Fruit fly (Drosophila melanogaster) whole organism, embryonic: Measurements from ENCODE around the gene TyrRS.

Source experiments
- Asciz ChIP-seq: fragments of 200-800 bp; sonication (Bioruptor generic); optimal IDR thresholded peaks from 2 replicates; lab custom pipeline; 2017; ENCODE audit warnings: missing biosample characterization, mild to moderate bottlenecking, missing genetic modification characterization, missing genetic modification reagents
- Atf3 ChIP-seq: fragments of 200-800 bp; sonication (Bioruptor generic); optimal IDR thresholded peaks from 3 replicates; lab custom pipeline; 2016; ENCODE audit warnings: missing biosample characterization, missing genetic modification characterization
- CG10959 ChIP-seq: fragments of 200-800 bp; sonication (Bioruptor generic); IDR thresholded peaks from 2 replicates; pipeline ENCODE4 v1.3.6; 2022; ENCODE audit warnings: missing biosample characterization, missing genetic modification characterization
- CG11093 ChIP-seq: fragments of 200-800 bp; sonication (Bioruptor generic); IDR thresholded peaks from 3 replicates; pipeline ENCODE4 v1.3.6; 2022; ENCODE audit warnings: missing biosample characterization, missing genetic modification characterization
- CG13775 ChIP-seq: fragments of 200-800 bp; sonication (Bioruptor generic); optimal IDR thresholded peaks from 3 replicates; lab custom pipeline; 2017; ENCODE audit warnings: missing biosample characterization, mild to moderate bottlenecking, missing genetic modification characterization
- CG13894 ChIP-seq: fragments of 200-800 bp; sonication (Bioruptor generic); optimal IDR thresholded peaks from 3 replicates; lab custom pipeline; 2018; ENCODE audit warnings: missing biosample characterization, mild to moderate bottlenecking, missing genetic modification characterization, moderate library complexity
- CG15601 ChIP-seq: fragments of 200-800 bp; sonication (Bioruptor generic); optimal IDR thresholded peaks from 3 replicates; lab custom pipeline; 2019; ENCODE audit warnings: missing biosample characterization, mild to moderate bottlenecking, missing genetic modification characterization, moderate library complexity
- CG16815 ChIP-seq: fragments of 200-800 bp; sonication (Bioruptor generic); optimal IDR thresholded peaks from 3 replicates; lab custom pipeline; 2017; ENCODE audit warnings: missing biosample characterization, mild to moderate bottlenecking, missing genetic modification characterization
- CG17568 ChIP-seq: fragments of 200-800 bp; sonication (Bioruptor generic); optimal IDR thresholded peaks from 2 replicates; lab custom pipeline; 2018; ENCODE audit warnings: missing biosample characterization, mild to moderate bottlenecking, missing genetic modification characterization, moderate library complexity
- CG17829 ChIP-seq: fragments of 200-800 bp; optimal IDR thresholded peaks from 2 replicates; lab custom pipeline; 2019; ENCODE audit warnings: missing biosample characterization, mild to moderate bottlenecking, missing genetic modification characterization, moderate library complexity
- CG2129 ChIP-seq: fragments of 200-800 bp; sonication (Bioruptor generic); IDR thresholded peaks from 2 replicates; pipeline ENCODE4 v1.3.6; 2022; ENCODE audit warnings: missing biosample characterization, missing genetic modification characterization; ENCODE audit not compliant: partially characterized antibody
- CG2202 ChIP-seq: fragments of 200-800 bp; sonication (Bioruptor generic); optimal IDR thresholded peaks from 2 replicates; lab custom pipeline; 2018; ENCODE audit warnings: missing biosample characterization, mild to moderate bottlenecking, missing genetic modification characterization
- CG2712 ChIP-seq: fragments of 200-800 bp; optimal IDR thresholded peaks from 3 replicates; lab custom pipeline; 2019; ENCODE audit warnings: missing biosample characterization, mild to moderate bottlenecking, missing genetic modification characterization, moderate library complexity
- CG4707 ChIP-seq: fragments of 200-800 bp; sonication (Bioruptor generic); optimal IDR thresholded peaks from 2 replicates; lab custom pipeline; 2018; ENCODE audit warnings: missing biosample characterization, mild to moderate bottlenecking, missing genetic modification characterization, moderate library complexity
- CG5953 ChIP-seq: fragments of 200-800 bp; sonication (Bioruptor generic); IDR thresholded peaks from 2 replicates; pipeline ENCODE4 v1.3.6; 2022; ENCODE audit warnings: missing biosample characterization, missing genetic modification characterization
- CG6765 ChIP-seq: fragments of 200-800 bp; sonication (Bioruptor generic); optimal IDR thresholded peaks from 3 replicates; lab custom pipeline; 2017; ENCODE audit warnings: missing biosample characterization, mild to moderate bottlenecking, missing genetic modification characterization
- CG7372 ChIP-seq: fragments of 200-800 bp; sonication (Bioruptor generic); IDR thresholded peaks from 2 replicates; pipeline ENCODE4 v1.3.6; 2022; ENCODE audit warnings: missing biosample characterization, missing genetic modification characterization
- CTCF ChIP-seq: fragments of 200-800 bp; sonication (Bioruptor generic); optimal IDR thresholded peaks from 2 replicates; lab custom pipeline; 2017; ENCODE audit warnings: missing biosample characterization, mild to moderate bottlenecking, missing genetic modification characterization, moderate library complexity
- Dbx ChIP-seq: fragments of 200-800 bp; sonication (Bioruptor generic); IDR thresholded peaks from 3 replicates; pipeline ENCODE4 v1.3.6; 2022; ENCODE audit warnings: missing biosample characterization, missing genetic modification characterization
- Doc3 ChIP-seq: fragments of 200-800 bp; sonication (Bioruptor generic); IDR thresholded peaks from 3 replicates; pipeline ENCODE4 v1.3.6; 2022; ENCODE audit warnings: missing biosample characterization, missing genetic modification characterization; ENCODE audit not compliant: partially characterized antibody
- Fer2 ChIP-seq: fragments of 200-800 bp; sonication (Bioruptor generic); optimal IDR thresholded peaks from 2 replicates; lab custom pipeline; 2018; ENCODE audit warnings: missing biosample characterization, mild to moderate bottlenecking, missing genetic modification characterization, moderate library complexity
- GATAe ChIP-seq: fragments of 200-800 bp; sonication (Bioruptor generic); conservative IDR thresholded peaks from 2 replicates; pipeline ENCODE4 v1.3.6; 2022; ENCODE audit warnings: missing biosample characterization, missing genetic modification characterization
- Hey ChIP-seq: fragments of 200-800 bp; sonication (Bioruptor generic); optimal IDR thresholded peaks from 3 replicates; lab custom pipeline; 2018; ENCODE audit warnings: missing biosample characterization, mild to moderate bottlenecking, missing genetic modification characterization
- Lhr ChIP-seq: fragments of 200-800 bp; sonication (Bioruptor generic); optimal IDR thresholded peaks from 3 replicates; lab custom pipeline; 2017; ENCODE audit warnings: mild to moderate bottlenecking, missing biosample characterization, missing genetic modification reagents, missing genetic modification characterization
- Meics ChIP-seq: fragments of 200-800 bp; sonication (Bioruptor generic); optimal IDR thresholded peaks from 2 replicates; lab custom pipeline; 2017; ENCODE audit warnings: missing biosample characterization, mild to moderate bottlenecking, missing genetic modification characterization
- Mes4 ChIP-seq: fragments of 200-800 bp; sonication (Bioruptor generic); optimal IDR thresholded peaks from 2 replicates; lab custom pipeline; 2016; ENCODE audit warnings: missing biosample characterization, missing genetic modification characterization
- Nf-YC ChIP-seq: fragments of 200-800 bp; optimal IDR thresholded peaks from 3 replicates; lab custom pipeline; 2019; ENCODE audit warnings: missing biosample characterization, mild to moderate bottlenecking, missing genetic modification characterization, moderate library complexity
- PHDP ChIP-seq: fragments of 200-800 bp; sonication (Bioruptor generic); optimal IDR thresholded peaks from 3 replicates; lab custom pipeline; 2018; ENCODE audit warnings: missing biosample characterization, mild to moderate bottlenecking, missing genetic modification characterization, moderate library complexity
- Rx ChIP-seq: fragments of 200-800 bp; sonication (Bioruptor generic); IDR thresholded peaks from 2 replicates; pipeline ENCODE4 v1.3.6; 2022; ENCODE audit warnings: missing biosample characterization, missing genetic modification characterization
- Scr ChIP-seq: fragments of 200-800 bp; sonication (Bioruptor generic); IDR thresholded peaks from 2 replicates; pipeline ENCODE4 v1.3.6; 2022; ENCODE audit warnings: missing biosample characterization, missing genetic modification characterization; ENCODE audit not compliant: partially characterized antibody
- Vsx1 ChIP-seq: fragments of 200-800 bp; sonication (Bioruptor generic); optimal IDR thresholded peaks from 2 replicates; lab custom pipeline; 2017; ENCODE audit warnings: missing biosample characterization, mild to moderate bottlenecking, missing genetic modification characterization, missing genetic modification reagents
- Xrp1 ChIP-seq: fragments of 200-800 bp; sonication (Bioruptor generic); IDR thresholded peaks from 2 replicates; pipeline ENCODE4 v1.3.6; 2022; ENCODE audit warnings: missing biosample characterization, missing genetic modification characterization
- ash1 ChIP-seq: fragments of 200-800 bp; sonication (Bioruptor generic); optimal IDR thresholded peaks from 2 replicates; lab custom pipeline; 2018; ENCODE audit warnings: missing biosample characterization, mild to moderate bottlenecking, missing genetic modification characterization
- bigmax ChIP-seq: fragments of 200-800 bp; sonication (Bioruptor generic); optimal IDR thresholded peaks from 2 replicates; lab custom pipeline; 2018; ENCODE audit warnings: missing biosample characterization, mild to moderate bottlenecking, missing genetic modification characterization
- br ChIP-seq: fragments of >200 bp; optimal IDR thresholded peaks from 2 replicates; lab custom pipeline; 2017
- bsh ChIP-seq, 2 experiments: fragments of 200-800 bp; sonication (Bioruptor generic); optimal IDR thresholded peaks; 2 replicates each; lab custom pipeline; 2017 to 2018; ENCODE audit warnings: mild to moderate bottlenecking in 2 of 2, missing biosample characterization in 2 of 2, missing genetic modification characterization in 2 of 2, moderate library complexity in 1 of 2
- crc ChIP-seq: fragments of 200-800 bp; sonication (Bioruptor generic); optimal IDR thresholded peaks from 2 replicates; lab custom pipeline; 2016; ENCODE audit warnings: missing biosample characterization, missing genetic modification characterization
- en ChIP-seq: fragments of 200-800 bp; sonication (Bioruptor generic); optimal IDR thresholded peaks from 2 replicates; lab custom pipeline; 2016; ENCODE audit warnings: missing biosample characterization, missing genetic modification characterization
- esg ChIP-seq: fragments of 200-800 bp; sonication (Bioruptor generic); conservative IDR thresholded peaks from 2 replicates; pipeline ENCODE4 v1.3.6; 2022; ENCODE audit warnings: missing biosample characterization, missing genetic modification characterization
- eve ChIP-seq, 2 experiments: fragments of >200 bp; optimal IDR thresholded peaks; 2 replicates each; lab custom pipeline; 2017; ENCODE audit warnings: missing biosample characterization in 2 of 2, missing genetic modification characterization in 2 of 2
- lab ChIP-seq: fragments of 200-800 bp; sonication (Bioruptor generic); optimal IDR thresholded peaks from 3 replicates; lab custom pipeline; 2017; ENCODE audit warnings: missing biosample characterization, missing genetic modification characterization, mild to moderate bottlenecking, moderate library complexity, missing genetic modification reagents
- lmd ChIP-seq: fragments of 200-800 bp; sonication (Bioruptor generic); IDR thresholded peaks from 2 replicates; pipeline ENCODE4 v1.3.6; 2022; ENCODE audit warnings: missing biosample characterization, missing genetic modification characterization
- mld ChIP-seq: fragments of 200-800 bp; sonication (Bioruptor generic); IDR thresholded peaks from 3 replicates; pipeline ENCODE4 v1.3.6; 2022; ENCODE audit warnings: missing biosample characterization, missing genetic modification characterization; ENCODE audit not compliant: partially characterized antibody
- pho ChIP-seq: fragments of 200-800 bp; sonication (Bioruptor generic); optimal IDR thresholded peaks from 2 replicates; lab custom pipeline; 2016; ENCODE audit warnings: missing biosample characterization, missing genetic modification characterization
- pita ChIP-seq: fragments of 200-800 bp; sonication (Bioruptor generic); optimal IDR thresholded peaks from 2 replicates; lab custom pipeline; 2017; ENCODE audit warnings: missing biosample characterization, mild to moderate bottlenecking, missing genetic modification characterization
- repo ChIP-seq: fragments of 200-800 bp; sonication (Bioruptor generic); optimal IDR thresholded peaks from 2 replicates; lab custom pipeline; 2016; ENCODE audit warnings: missing biosample characterization, missing genetic modification characterization
- rib ChIP-seq: fragments of 200-800 bp; sonication (Bioruptor generic); IDR thresholded peaks from 2 replicates; pipeline ENCODE4 v1.3.6; 2022; ENCODE audit warnings: missing biosample characterization, missing genetic modification characterization
- ro ChIP-seq: fragments of 200-800 bp; sonication (Bioruptor generic); IDR thresholded peaks from 2 replicates; pipeline ENCODE4 v1.3.6; 2022; ENCODE audit warnings: missing biosample characterization, missing genetic modification characterization
- row ChIP-seq: fragments of 200-800 bp; sonication (Bioruptor generic); IDR thresholded peaks from 3 replicates; pipeline ENCODE4 v1.3.6; 2022; ENCODE audit warnings: missing biosample characterization, missing genetic modification characterization
- schlank ChIP-seq: fragments of 200-800 bp; sonication (Bioruptor generic); optimal IDR thresholded peaks from 2 replicates; lab custom pipeline; 2018; ENCODE audit warnings: missing biosample characterization, mild to moderate bottlenecking, missing genetic modification characterization
- stc ChIP-seq: fragments of 200-800 bp; sonication (Bioruptor generic); IDR thresholded peaks from 2 replicates; pipeline ENCODE4 v1.3.6; 2022; ENCODE audit warnings: missing biosample characterization, missing genetic modification characterization
- ttk ChIP-seq: fragments of 200-800 bp; sonication (Bioruptor generic); IDR thresholded peaks from 2 replicates; pipeline ENCODE4 v2.1.2; 2022; ENCODE audit warnings: missing biosample characterization, missing genetic modification characterization

Gene TyrRS

DNA sequence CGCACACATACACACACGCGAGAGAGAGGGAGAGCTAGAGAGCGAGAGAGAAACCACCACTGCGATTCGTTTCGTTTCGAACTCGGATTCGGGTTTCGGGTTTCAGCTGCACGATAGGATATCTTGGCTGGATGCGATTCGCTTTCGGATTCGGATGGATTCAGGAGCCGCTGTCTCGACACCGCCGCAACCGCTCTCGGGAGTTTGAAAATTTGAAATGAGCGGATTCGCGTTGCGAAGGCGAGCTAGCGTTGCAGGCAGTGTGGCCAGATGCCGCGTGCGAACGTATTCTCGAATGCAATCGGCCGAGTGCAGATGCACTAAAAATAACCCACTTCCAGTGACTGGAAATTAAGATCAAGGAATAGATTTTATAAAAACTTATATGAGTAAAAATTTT is 7.5 kb downstream of the TyrRS start, which contains the start of gene fax (continued):
- TF ChIP-seq schlank (no peak), ro (no peak), Mes4 (GFP tag; lab: Kevin White, UChicago) (no peak), bigmax (GFP tag; lab: Kevin White, UChicago) (no peak), pho (GFP tag; lab: Kevin White, UChicago) (no peak), Doc3 (GFP tag; lab: Robert Waterston, UW) (no peak), ash1 (GFP tag; lab: Kevin White, UChicago) (no peak), mld (GFP tag; lab: Robert Waterston, UW) (no peak), CG13894 (tag; lab: Kevin White, UChicago) (peak; percentile 19), CG13775 (GFP tag; lab: Kevin White, UChicago) (no peak), rib (GFP tag; lab: Robert Waterston, UW) (no peak), CG7372 (GFP tag; lab: Robert Waterston, UW) (no peak), row (GFP tag; lab: Robert Waterston, UW) (peak; percentile 46; the same call in 1 of the 3 replicates), Meics (GFP tag; lab: Kevin White, UChicago) (no peak), bsh (GFP tag; optimal IDR thresholded peaks at IDR 0.05; lab: Kevin White, UChicago) (peak in 1 of 2 experiments; percentile 66), Nf-YC (peak; percentile 58), CG4707 (GFP tag; lab: Kevin White, UChicago) (peak; percentile 40), br (lab: Kevin White, UChicago) (no peak), esg (GFP tag; lab: Robert Waterston, UW) (no peak), CG10959 (GFP tag; lab: Robert Waterston, UW) (0 out of 2 replicates have a peak, but pooled peaks have one; percentile 11), CG2712 (tag; lab: Kevin White, UChicago) (peak; percentile 65), Xrp1 (GFP tag; lab: Robert Waterston, UW) (no peak; the same call in 1 of the 2 replicates), Dbx (GFP tag; lab: Robert Waterston, UW) (peak; percentile 33; the same call in 1 of the 3 replicates), Asciz (GFP tag; lab: Kevin White, UChicago) (peak; percentile 17), CTCF (no peak), CG17568 (GFP tag; lab: Kevin White, UChicago) (no peak), Vsx1 (GFP tag; lab: Kevin White, UChicago) (no peak), CG2202 (peak; percentile 48), CG15601 (tag; lab: Kevin White, UChicago) (peak; percentile 30), ttk (GFP tag; lab: Robert Waterston, UW) (no peak), repo (GFP tag; lab: Kevin White, UChicago) (no peak), CG2129 (GFP tag; lab: Robert Waterston, UW) (no peak), en (no peak), CG16815 (no peak), crc (no peak), stc (GFP tag; lab: Robert Waterston, UW) (peak; percentile 54; the same call in 1 of the 2 replicates), lab (GFP tag; lab: Kevin White, UChicago) (peak; percentile 51), CG6765 (GFP tag; lab: Kevin White, UChicago) (peak; percentile 30), CG17829 (tag; lab: Kevin White, UChicago) (peak; percentile 81), eve (GFP tag; optimal IDR thresholded peaks at IDR 0.05; lab: Kevin White, UChicago) (no peak), PHDP (peak; percentile 43), CG11093 (GFP tag; lab: Robert Waterston, UW) (no peak), Lhr (GFP tag; lab: Kevin White, UChicago) (peak; percentile 72), Atf3 (GFP tag; lab: Kevin White, UChicago) (no peak), GATAe (GFP tag; lab: Robert Waterston, UW) (no peak), pita (no peak), lmd (GFP tag; lab: Robert Waterston, UW) (no peak), Scr (GFP tag; lab: Robert Waterston, UW) (no peak), CG5953 (GFP tag; lab: Robert Waterston, UW) (no peak), Hey (tag; lab: Kevin White, UChicago) (no peak), Rx (GFP tag; lab: Robert Waterston, UW) (no peak), Fer2 (tag; lab: Kevin White, UChicago) (no peak)
